Worm (Caenorhabditis elegans): ENCODE results near the gene CD4.11.

ce11 chrV:5606255-5606654, 21.3 kb downstream of the CD4.11 start, which contains the start of gene CD4.1:
- TF ChIP-seq blmp-1 (tag; optimal IDR thresholded peaks at IDR 0.05), result no peak
- TF ChIP-seq zip-8 (tag; optimal IDR thresholded peaks at IDR 0.05), result no peak
- TF ChIP-seq pha-4 (tag; optimal IDR thresholded peaks at IDR 0.05), result no peak
- TF ChIP-seq lin-13 (tag; optimal IDR thresholded peaks at IDR 0.05), result no peak
- no peak for TF ChIP-seq elt-3 (tag; optimal IDR thresholded peaks at IDR 0.05)
- TF ChIP-seq unc-39 (tag; optimal IDR thresholded peaks at IDR 0.05), result no peak
- TF ChIP-seq flh-1 (GFP tag; optimal IDR thresholded peaks at IDR 0.05), result no peak
- TF ChIP-seq elt-1 (tag; optimal IDR thresholded peaks at IDR 0.05; ENCODE audit: borderline replicate concordance, insufficient read depth), result no peak
- no peak for TF ChIP-seq nhr-237 (tag; optimal IDR thresholded peaks at IDR 0.05)
- no peak for TF ChIP-seq nhr-28 (tag; optimal IDR thresholded peaks at IDR 0.05)
- no peak for TF ChIP-seq unc-62 (GFP tag; optimal IDR thresholded peaks at IDR 0.05)
- no peak for TF ChIP-seq snpc-4 (tag; optimal IDR thresholded peaks at IDR 0.05)
- no peak for TF ChIP-seq nhr-2 (tag; optimal IDR thresholded peaks at IDR 0.05)
- TF ChIP-seq ztf-11 (tag; optimal IDR thresholded peaks at IDR 0.05), result no peak
